Worm (Caenorhabditis elegans) whole organism, mixed stage, embryonic: ENCODE measurements around the gene cri-2.

Experiments used
- ces-1 ChIP-seq: fragments of 150-350 bp; optimal IDR thresholded peaks from 2 replicates; lab custom pipeline; 2014; ENCODE audit warnings: missing biosample characterization, missing genetic modification reagents, missing genetic modification characterization
- elt-3 ChIP-seq: fragments of 150-350 bp; optimal IDR thresholded peaks from 2 replicates; lab custom pipeline; 2014; ENCODE audit warnings: missing biosample characterization, missing genetic modification characterization
- lin-13 ChIP-seq: fragments of 150-350 bp; optimal IDR thresholded peaks from 2 replicates; lab custom pipeline; 2014; ENCODE audit warnings: missing biosample characterization, missing genetic modification characterization
- lsy-2 ChIP-seq: fragments of 150-350 bp; optimal IDR thresholded peaks from 2 replicates; lab custom pipeline; 2014; ENCODE audit warnings: missing biosample characterization, missing genetic modification characterization
- mep-1 ChIP-seq: fragments of 150-350 bp; optimal IDR thresholded peaks from 2 replicates; lab custom pipeline; 2017; ENCODE audit warnings: missing biosample characterization, missing genetic modification reagents, missing genetic modification characterization, inconsistent platforms
- nhr-28 ChIP-seq: fragments of 150-350 bp; optimal IDR thresholded peaks from 2 replicates; lab custom pipeline; 2014; ENCODE audit warnings: missing biosample characterization, missing genetic modification characterization
- nhr-76 ChIP-seq: sonication (generic microtip); optimal IDR thresholded peaks from 2 replicates; lab custom pipeline; 2017; ENCODE audit warnings: missing biosample characterization, missing genetic modification characterization
- snpc-4 ChIP-seq: fragments of 150-350 bp; optimal IDR thresholded peaks from 2 replicates; lab custom pipeline; 2014; ENCODE audit warnings: missing biosample characterization, missing genetic modification characterization
- unc-39 ChIP-seq: fragments of 150-350 bp; optimal IDR thresholded peaks from 2 replicates; lab custom pipeline; 2014; ENCODE audit warnings: missing biosample characterization, missing genetic modification characterization

DNA sequence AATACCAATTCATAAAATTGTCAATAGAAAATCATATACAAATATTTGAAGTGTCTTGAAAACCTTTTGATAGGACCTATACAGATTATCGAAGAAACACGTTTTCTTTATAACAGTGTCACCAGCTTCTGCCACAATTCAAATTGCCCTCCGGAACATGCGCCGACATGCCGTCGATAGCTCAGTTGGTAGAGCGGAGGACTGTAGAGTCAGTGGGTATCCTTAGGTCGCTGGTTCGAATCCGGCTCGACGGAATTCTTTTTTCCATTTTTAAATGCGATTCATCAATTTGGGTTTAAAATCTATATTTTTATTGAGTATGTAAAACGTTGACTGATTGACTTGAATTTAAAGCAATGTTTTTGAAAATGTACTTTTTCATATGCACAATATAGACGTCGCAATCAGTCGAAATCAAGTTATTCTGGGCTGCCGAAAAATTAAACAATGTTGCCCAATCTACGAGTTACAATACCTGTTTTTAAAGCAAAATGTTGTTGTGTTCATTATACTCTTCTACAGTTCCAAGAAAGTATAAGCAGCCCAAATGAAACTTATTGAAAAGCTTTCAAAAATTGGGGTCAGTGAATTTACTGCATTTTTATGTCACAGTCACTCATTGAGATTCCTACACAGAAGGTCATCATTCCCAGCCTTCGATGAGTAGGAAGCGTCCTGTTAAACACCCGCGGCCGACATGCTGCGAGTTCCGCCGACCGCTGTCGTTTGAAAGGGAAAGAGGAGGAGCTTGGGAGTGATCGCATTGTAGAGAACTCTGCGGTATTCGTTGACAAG lies 45.9 kb downstream of the cri-2 start:
- TF ChIP-seq snpc-4 (tag; lab: Kevin White, UChicago) (no peak), lin-13 (tag; lab: Kevin White, UChicago) (no peak), lsy-2 (tag; lab: Kevin White, UChicago) (no peak), nhr-28 (no peak), mep-1 (tag; lab: Kevin White, UChicago) (no peak), unc-39 (tag; lab: Kevin White, UChicago) (no peak), nhr-76 (tag; lab: Kevin White, UChicago) (no peak), elt-3 (tag; lab: Kevin White, UChicago) (no peak), ces-1 (GFP tag; lab: Kevin White, UChicago) (no peak)
